Worm (Caenorhabditis elegans) whole organism, young adult: ENCODE results near the gene imp-2.

ENCODE experiments used
- B0035.1 ChIP-seq: sonication (generic microtip); optimal IDR thresholded peaks from 2 replicates; lab custom pipeline; 2016; ENCODE audit warnings: missing genetic modification characterization, mild to moderate bottlenecking, missing compliant biosample characterization, missing genotype, missing genetic modification reagents
- B0336.3 ChIP-seq: fragments of 200-800 bp; sonication (Bioruptor generic); IDR thresholded peaks from 2 replicates; pipeline ENCODE4 v1.3.6; 2022; ENCODE audit warnings: missing genetic modification characterization, missing compliant biosample characterization
- C17E4.6 ChIP-seq: fragments of 200-800 bp; sonication (Bioruptor generic); IDR thresholded peaks from 2 replicates; pipeline ENCODE4 v1.3.6; 2022; ENCODE audit warnings: missing genetic modification reagents, missing genetic modification characterization, missing compliant biosample characterization
- F23B12.7 ChIP-seq: sonication (generic microtip); optimal IDR thresholded peaks from 2 replicates; lab custom pipeline; 2017; ENCODE audit warnings: missing genetic modification characterization, mild to moderate bottlenecking, missing compliant biosample characterization, antibody characterized with exemption, moderate library complexity; ENCODE audit not compliant: insufficient read depth
- F33H1.4 ChIP-seq: fragments of 200-800 bp; sonication (Bioruptor generic); IDR thresholded peaks from 2 replicates; pipeline ENCODE4 v1.3.6; 2022; ENCODE audit warnings: missing genetic modification reagents, missing genetic modification characterization, missing compliant biosample characterization
- F37B4.10 ChIP-seq: fragments of 200-800 bp; sonication (Bioruptor generic); IDR thresholded peaks from 2 replicates; pipeline ENCODE4 v1.3.6; 2022; ENCODE audit warnings: missing genetic modification characterization, missing compliant biosample characterization
- F49E8.2 ChIP-seq: sonication (generic microtip); optimal IDR thresholded peaks from 3 replicates; lab custom pipeline; 2017; ENCODE audit warnings: missing genetic modification characterization, mild to moderate bottlenecking, missing compliant biosample characterization, antibody characterized with exemption, moderate library complexity; ENCODE audit not compliant: insufficient read depth
- F52B5.7 ChIP-seq: sonication (generic microtip); optimal IDR thresholded peaks from 2 replicates; lab custom pipeline; 2016; ENCODE audit warnings: mild to moderate bottlenecking, missing genetic modification characterization, missing compliant biosample characterization
- T26A5.8 ChIP-seq: sonication (generic microtip); optimal IDR thresholded peaks from 2 replicates; lab custom pipeline; 2016; ENCODE audit warnings: missing genetic modification characterization, missing compliant biosample characterization
- Y53G8AR.9 ChIP-seq: fragments of 200-800 bp; sonication (Bioruptor generic); conservative IDR thresholded peaks from 2 replicates; pipeline ENCODE4 v1.3.6; 2022; ENCODE audit warnings: missing genetic modification reagents, missing genetic modification characterization, missing compliant biosample characterization
- Y56A3A.18 ChIP-seq: fragments of 200-800 bp; sonication (Bioruptor generic); IDR thresholded peaks from 2 replicates; pipeline ENCODE4 v1.3.6; 2022; ENCODE audit warnings: missing genetic modification reagents, missing genetic modification characterization, missing compliant biosample characterization
- Y67H2A.10 ChIP-seq: fragments of 200-800 bp; sonication (Bioruptor generic); conservative IDR thresholded peaks from 2 replicates; pipeline ENCODE4 v1.3.6; 2022; ENCODE audit warnings: missing genetic modification reagents, missing genetic modification characterization, missing compliant biosample characterization
- Y79H2A.3 ChIP-seq: fragments of 200-800 bp; sonication (Bioruptor generic); conservative IDR thresholded peaks from 2 replicates; pipeline ENCODE4 v1.3.6; 2022; ENCODE audit warnings: missing genetic modification reagents, missing genetic modification characterization, missing compliant biosample characterization
- Y95B8A.8 ChIP-seq: fragments of 200-800 bp; sonication (Bioruptor generic); IDR thresholded peaks from 2 replicates; pipeline ENCODE4 v1.3.6; 2022; ENCODE audit warnings: missing genetic modification reagents, missing genetic modification characterization, missing compliant biosample characterization
- ZK185.1 ChIP-seq: sonication (generic microtip); optimal IDR thresholded peaks from 2 replicates; lab custom pipeline; 2016; ENCODE audit warnings: mild to moderate bottlenecking, missing genetic modification characterization, missing compliant biosample characterization; ENCODE audit not compliant: poor library complexity, severe bottlenecking
- bed-2 ChIP-seq: fragments of 200-800 bp; sonication (Bioruptor generic); IDR thresholded peaks from 2 replicates; pipeline ENCODE4 v1.3.6; 2022; ENCODE audit warnings: missing genetic modification reagents, missing genetic modification characterization, missing compliant biosample characterization
- cebp-2 ChIP-seq: fragments of 200-800 bp; sonication (Bioruptor generic); IDR thresholded peaks from 2 replicates; pipeline ENCODE4 v1.3.6; 2022; ENCODE audit warnings: missing genetic modification characterization, missing compliant biosample characterization
- ceh-58 ChIP-seq: fragments of 200-800 bp; sonication (Bioruptor generic); IDR thresholded peaks from 2 replicates; pipeline ENCODE4 v1.3.6; 2022; ENCODE audit warnings: missing genetic modification characterization, missing compliant biosample characterization
- ceh-91 ChIP-seq: fragments of 200-800 bp; sonication (Bioruptor generic); IDR thresholded peaks from 2 replicates; pipeline ENCODE4 v1.3.6; 2022; ENCODE audit warnings: missing genetic modification reagents, missing genetic modification characterization, missing compliant biosample characterization
- chd-7 ChIP-seq: sonication (generic microtip); optimal IDR thresholded peaks from 2 replicates; lab custom pipeline; 2016; ENCODE audit warnings: mild to moderate bottlenecking, missing genetic modification characterization, moderate library complexity, missing compliant biosample characterization
- die-1 ChIP-seq: sonication (generic microtip); optimal IDR thresholded peaks from 2 replicates; lab custom pipeline; 2016; ENCODE audit warnings: missing genotype, mild to moderate bottlenecking, missing genetic modification characterization, missing compliant biosample characterization
- dox-1 ChIP-seq: fragments of 200-800 bp; sonication (Bioruptor generic); IDR thresholded peaks from 2 replicates; pipeline ENCODE4 v1.3.6; 2022; ENCODE audit warnings: missing genetic modification reagents, missing genetic modification characterization, missing compliant biosample characterization
- dpff-1 ChIP-seq: sonication (generic microtip); optimal IDR thresholded peaks from 2 replicates; lab custom pipeline; 2017; ENCODE audit warnings: mild to moderate bottlenecking, missing genetic modification characterization, missing compliant biosample characterization
- egl-18 ChIP-seq: fragments of 200-800 bp; sonication (Bioruptor generic); IDR thresholded peaks from 2 replicates; pipeline ENCODE4 v1.3.6; 2022; ENCODE audit warnings: missing genetic modification reagents, missing genetic modification characterization, missing compliant biosample characterization
- ekl-4 ChIP-seq: fragments of 200-800 bp; sonication (Bioruptor generic); IDR thresholded peaks from 2 replicates; pipeline ENCODE4 v1.3.6; 2022; ENCODE audit warnings: missing genetic modification reagents, missing genetic modification characterization, missing compliant biosample characterization
- ets-4 ChIP-seq: fragments of 200-800 bp; sonication (Bioruptor generic); optimal IDR thresholded peaks from 2 replicates; lab custom pipeline; 2018; ENCODE audit warnings: mild to moderate bottlenecking, missing genetic modification characterization, missing compliant biosample characterization
- fkh-3 ChIP-seq: sonication (generic microtip); optimal IDR thresholded peaks from 2 replicates; lab custom pipeline; 2016; ENCODE audit warnings: mild to moderate bottlenecking, missing genetic modification characterization, missing compliant biosample characterization
- hlh-12 ChIP-seq: sonication (generic microtip); optimal IDR thresholded peaks from 2 replicates; lab custom pipeline; 2016; ENCODE audit warnings: missing genetic modification characterization, missing compliant biosample characterization
- hlh-26 ChIP-seq: fragments of 200-800 bp; sonication (Bioruptor generic); conservative IDR thresholded peaks from 2 replicates; pipeline ENCODE4 v1.3.6; 2022; ENCODE audit warnings: missing genetic modification reagents, missing genetic modification characterization, missing compliant biosample characterization
- hrde-1 ChIP-seq: sonication (generic microtip); optimal IDR thresholded peaks from 2 replicates; lab custom pipeline; 2016; ENCODE audit warnings: missing genetic modification characterization, mild to moderate bottlenecking, missing compliant biosample characterization, moderate library complexity, missing genotype, missing genetic modification reagents, borderline replicate concordance
- lag-1 ChIP-seq: fragments of 200-800 bp; sonication (Bioruptor generic); IDR thresholded peaks from 2 replicates; pipeline ENCODE4 v1.3.6; 2022; ENCODE audit warnings: missing genetic modification reagents, missing genetic modification characterization, missing compliant biosample characterization
- let-526 ChIP-seq: fragments of 200-800 bp; sonication (Bioruptor generic); IDR thresholded peaks from 2 replicates; pipeline ENCODE4 v1.3.6; 2022; ENCODE audit warnings: missing genetic modification reagents, missing genetic modification characterization, missing compliant biosample characterization
- let-607 ChIP-seq, 2 experiments: fragments of 200-800 bp in 1 of 2; sonication (Bioruptor generic) in 1 of 2; sonication (generic microtip) in 1 of 2; optimal IDR thresholded peaks; 2 replicates each; lab custom pipeline; 2016 to 2018; ENCODE audit warnings: mild to moderate bottlenecking in 2 of 2, missing compliant biosample characterization in 2 of 2, missing genetic modification characterization in 2 of 2, moderate library complexity in 2 of 2, missing genotype in 1 of 2
- lin-54 ChIP-seq: fragments of 200-800 bp; sonication (Bioruptor generic); optimal IDR thresholded peaks from 2 replicates; lab custom pipeline; 2018; ENCODE audit warnings: mild to moderate bottlenecking, missing genetic modification characterization, missing compliant biosample characterization
- madf-10 ChIP-seq: sonication (generic microtip); optimal IDR thresholded peaks from 2 replicates; lab custom pipeline; 2016; ENCODE audit warnings: mild to moderate bottlenecking, missing genetic modification characterization, missing compliant biosample characterization
- madf-3 ChIP-seq: fragments of 200-800 bp; sonication (Bioruptor generic); IDR thresholded peaks from 2 replicates; pipeline ENCODE4 v1.3.6; 2022; ENCODE audit warnings: missing genetic modification reagents, missing genetic modification characterization, missing compliant biosample characterization
- madf-6 ChIP-seq: fragments of 200-800 bp; sonication (Bioruptor generic); IDR thresholded peaks from 2 replicates; pipeline ENCODE4 v1.3.6; 2022; ENCODE audit warnings: missing genetic modification reagents, missing genetic modification characterization, missing compliant biosample characterization
- madf-8 ChIP-seq: fragments of 200-800 bp; sonication (Bioruptor generic); conservative IDR thresholded peaks from 2 replicates; pipeline ENCODE4 v1.3.6; 2022; ENCODE audit warnings: missing genetic modification reagents, missing genetic modification characterization, missing compliant biosample characterization
- mes-4 ChIP-seq: sonication (generic microtip); optimal IDR thresholded peaks from 2 replicates; lab custom pipeline; 2016; ENCODE audit warnings: missing genotype, missing genetic modification characterization, missing compliant biosample characterization
- mxl-1 ChIP-seq: sonication (generic microtip); optimal IDR thresholded peaks from 2 replicates; lab custom pipeline; 2016; ENCODE audit warnings: missing genetic modification characterization, missing compliant biosample characterization
- nfya-2 ChIP-seq: fragments of 200-800 bp; sonication (Bioruptor generic); IDR thresholded peaks from 2 replicates; pipeline ENCODE4 v1.3.6; 2022; ENCODE audit warnings: missing genetic modification reagents, missing genetic modification characterization, missing compliant biosample characterization
- nhr-120 ChIP-seq: fragments of 200-800 bp; sonication (Bioruptor generic); IDR thresholded peaks from 2 replicates; pipeline ENCODE4 v1.3.6; 2022; ENCODE audit warnings: missing genetic modification characterization, missing compliant biosample characterization
- nhr-27 ChIP-seq: fragments of 200-800 bp; sonication (Bioruptor generic); optimal IDR thresholded peaks from 2 replicates; lab custom pipeline; 2018; ENCODE audit warnings: mild to moderate bottlenecking, missing genetic modification characterization, moderate library complexity, missing compliant biosample characterization
- sptf-2 ChIP-seq: fragments of 200-800 bp; sonication (Bioruptor generic); optimal IDR thresholded peaks from 2 replicates; lab custom pipeline; 2018; ENCODE audit warnings: mild to moderate bottlenecking, missing genetic modification characterization, missing compliant biosample characterization
- tbp1 ChIP-seq: fragments of 200-800 bp; sonication (Bioruptor generic); optimal IDR thresholded peaks from 2 replicates; lab custom pipeline; 2018; ENCODE audit warnings: mild to moderate bottlenecking, missing genetic modification characterization, missing compliant biosample characterization
- tbx-9 ChIP-seq: sonication (generic microtip); optimal IDR thresholded peaks from 2 replicates; lab custom pipeline; 2016; ENCODE audit warnings: borderline replicate concordance, missing genetic modification characterization, inconsistent platforms, missing compliant biosample characterization
- tlf-1 ChIP-seq: fragments of 200-800 bp; sonication (Bioruptor generic); optimal IDR thresholded peaks from 2 replicates; lab custom pipeline; 2018; ENCODE audit warnings: mild to moderate bottlenecking, missing genetic modification characterization, missing compliant biosample characterization
- xnd-1 ChIP-seq: sonication (generic microtip); optimal IDR thresholded peaks from 2 replicates; lab custom pipeline; 2016; ENCODE audit warnings: missing genotype, missing genetic modification reagents, missing genetic modification characterization, missing compliant biosample characterization
- ztf-3 ChIP-seq: fragments of 200-800 bp; sonication (Bioruptor generic); optimal IDR thresholded peaks from 2 replicates; lab custom pipeline; 2018; ENCODE audit warnings: mild to moderate bottlenecking, missing genetic modification characterization, missing compliant biosample characterization

imp-2 gene

ce11 chrIV:11109771-11110170, 8.9 kb downstream of the imp-2 start, which contains the start of gene pigk-1 (continued):
- TF ChIP-seq madf-6 (GFP tag; lab: Robert Waterston, UW) (peak; percentile 82), F37B4.10 (GFP tag; lab: Robert Waterston, UW) (no peak), dpff-1 (tag; lab: Kevin White, UChicago) (no peak), ceh-58 (GFP tag; lab: Robert Waterston, UW) (0 out of 2 replicates have a peak, but pooled peaks have one; percentile 76), hlh-26 (GFP tag; lab: Robert Waterston, UW) (no peak), hrde-1 (tag; lab: Kevin White, UChicago) (no peak), F49E8.2 (tag; lab: Kevin White, UChicago) (peak; percentile 69), madf-8 (peak; percentile 35; the same call in 1 of the 2 replicates), F33H1.4 (peak; percentile 45), tlf-1 (GFP tag; lab: Kevin White, UChicago) (peak; percentile 29), C17E4.6 (GFP tag; lab: Robert Waterston, UW) (peak; percentile 73; the same call in 1 of the 2 replicates), ztf-3 (GFP tag; lab: Kevin White, UChicago) (no peak), F52B5.7 (tag; lab: Kevin White, UChicago) (no peak), B0336.3 (GFP tag; lab: Robert Waterston, UW) (peak; percentile 88), cebp-2 (GFP tag; lab: Robert Waterston, UW) (0 out of 2 replicates have a peak, but pooled peaks have one; percentile 41), Y79H2A.3 (GFP tag; lab: Robert Waterston, UW) (no peak), lag-1 (GFP tag; lab: Robert Waterston, UW) (no peak), ets-4 (no peak), egl-18 (GFP tag; lab: Robert Waterston, UW) (no peak), mxl-1 (no peak), tbx-9 (tag; lab: Kevin White, UChicago) (no peak), Y56A3A.18 (GFP tag; lab: Robert Waterston, UW) (no peak), tbp1 (GFP tag; lab: Kevin White, UChicago) (peak; percentile 50), T26A5.8 (tag; lab: Kevin White, UChicago) (peak; percentile 48), B0035.1 (tag; lab: Kevin White, UChicago) (no peak), madf-3 (GFP tag; lab: Robert Waterston, UW) (peak; percentile 81), mes-4 (tag; lab: Kevin White, UChicago) (no peak), dox-1 (GFP tag; lab: Robert Waterston, UW) (no peak), fkh-3 (no peak), let-526 (GFP tag; lab: Robert Waterston, UW) (no peak), xnd-1 (tag; lab: Kevin White, UChicago) (peak; percentile 40), F23B12.7 (tag; lab: Kevin White, UChicago) (no peak), let-607 (tag; optimal IDR thresholded peaks at IDR 0.05; lab: Kevin White, UChicago) (no peak), Y53G8AR.9 (peak; percentile 24; the same call in 1 of the 2 replicates), nfya-2 (GFP tag; lab: Robert Waterston, UW) (peak; percentile 71; the same call in 1 of the 2 replicates), sptf-2 (GFP tag; lab: Kevin White, UChicago) (no peak), ZK185.1 (tag; lab: Kevin White, UChicago) (peak; percentile 30), ceh-91 (GFP tag; lab: Robert Waterston, UW) (no peak), chd-7 (tag; lab: Kevin White, UChicago) (no peak), bed-2 (GFP tag; lab: Robert Waterston, UW) (no peak), Y67H2A.10 (GFP tag; lab: Robert Waterston, UW) (no peak), hlh-12 (tag; lab: Kevin White, UChicago) (no peak), Y95B8A.8 (GFP tag; lab: Robert Waterston, UW) (no peak), nhr-27 (tag; lab: Kevin White, UChicago) (no peak), lin-54 (GFP tag; lab: Kevin White, UChicago) (peak; percentile 56), die-1 (tag; lab: Kevin White, UChicago) (no peak), nhr-120 (GFP tag; lab: Robert Waterston, UW) (no peak), ekl-4 (peak; percentile 57), madf-10 (no peak)
